Fruit fly (Drosophila melanogaster): Measurements from ENCODE around the gene Cyp6d5.

dm6 chr3R:14001208-14001916 lies 27.7 kb upstream of the Cyp6d5 start:
- no peak for TF ChIP-seq sage (GFP tag; optimal IDR thresholded peaks at IDR 0.05)
- no peak for TF ChIP-seq h (GFP tag; optimal IDR thresholded peaks at IDR 0.05)
- no peak for TF ChIP-seq Dfd (GFP tag; optimal IDR thresholded peaks at IDR 0.05)
- TF ChIP-seq Rel (GFP tag; optimal IDR thresholded peaks at IDR 0.05), result no peak
- no peak for TF ChIP-seq Rel (tag; optimal IDR thresholded peaks at IDR 0.05)
- TF ChIP-seq usp (GFP tag; optimal IDR thresholded peaks at IDR 0.05), result no peak
- no peak for TF ChIP-seq Abd-B (GFP tag; optimal IDR thresholded peaks at IDR 0.05)
- TF ChIP-seq psq (GFP tag; optimal IDR thresholded peaks at IDR 0.05), result no peak
- no peak for TF ChIP-seq OdsH (GFP tag; optimal IDR thresholded peaks at IDR 0.05)
- no peak for TF ChIP-seq dl (GFP tag; optimal IDR thresholded peaks at IDR 0.05; ENCODE audit: insufficient read depth in 1 of 2, partially characterized antibody in 2 of 2)
- no peak for TF ChIP-seq Myc (optimal IDR thresholded peaks at IDR 0.05)
- TF ChIP-seq Hr83 (GFP tag; optimal IDR thresholded peaks at IDR 0.05; ENCODE audit: poor library complexity, severe bottlenecking), result no peak
- no peak for TF ChIP-seq pan (optimal IDR thresholded peaks at IDR 0.05)
- TF ChIP-seq GATAd (GFP tag; optimal IDR thresholded peaks at IDR 0.05), result no peak
- TF ChIP-seq CrebA (GFP tag; optimal IDR thresholded peaks at IDR 0.05; ENCODE audit: borderline replicate concordance), result no peak

Measured in whole organism, wandering third instar larva.